Worm (Caenorhabditis elegans): Measurements from ENCODE around the gene B0432.14.

Gene B0432.14

DNA sequence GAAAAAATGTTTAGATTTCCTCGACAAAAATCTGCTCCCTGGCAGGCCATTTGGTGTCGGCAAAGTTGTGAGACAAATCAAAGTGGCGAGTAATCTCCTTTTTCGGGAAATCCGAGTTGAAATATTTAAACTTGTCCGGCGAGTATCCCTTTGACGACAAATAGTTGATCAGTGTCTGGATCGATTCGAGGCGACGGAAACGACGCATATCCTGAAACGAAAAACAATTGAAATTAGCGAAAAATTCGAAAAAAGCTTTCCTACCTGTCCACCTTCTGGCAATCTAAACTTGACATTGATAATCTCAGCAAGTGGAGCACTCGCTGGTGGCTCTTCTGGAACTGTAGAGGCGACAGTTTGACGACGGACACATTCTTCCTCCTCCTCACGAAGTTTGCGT, 46.8 kb upstream of the B0432.14 start:
- TF ChIP-seq nhr-25 (tag; optimal IDR thresholded peaks at IDR 0.05), result no peak
- no peak for TF ChIP-seq aly-2 (tag; optimal IDR thresholded peaks at IDR 0.05)
- no peak for TF ChIP-seq F13H6.1 (tag; optimal IDR thresholded peaks at IDR 0.05)
- TF ChIP-seq ZK546.5 (tag; optimal IDR thresholded peaks at IDR 0.05), result no peak
- no peak for TF ChIP-seq nhr-77 (tag; optimal IDR thresholded peaks at IDR 0.05)

DNA sequence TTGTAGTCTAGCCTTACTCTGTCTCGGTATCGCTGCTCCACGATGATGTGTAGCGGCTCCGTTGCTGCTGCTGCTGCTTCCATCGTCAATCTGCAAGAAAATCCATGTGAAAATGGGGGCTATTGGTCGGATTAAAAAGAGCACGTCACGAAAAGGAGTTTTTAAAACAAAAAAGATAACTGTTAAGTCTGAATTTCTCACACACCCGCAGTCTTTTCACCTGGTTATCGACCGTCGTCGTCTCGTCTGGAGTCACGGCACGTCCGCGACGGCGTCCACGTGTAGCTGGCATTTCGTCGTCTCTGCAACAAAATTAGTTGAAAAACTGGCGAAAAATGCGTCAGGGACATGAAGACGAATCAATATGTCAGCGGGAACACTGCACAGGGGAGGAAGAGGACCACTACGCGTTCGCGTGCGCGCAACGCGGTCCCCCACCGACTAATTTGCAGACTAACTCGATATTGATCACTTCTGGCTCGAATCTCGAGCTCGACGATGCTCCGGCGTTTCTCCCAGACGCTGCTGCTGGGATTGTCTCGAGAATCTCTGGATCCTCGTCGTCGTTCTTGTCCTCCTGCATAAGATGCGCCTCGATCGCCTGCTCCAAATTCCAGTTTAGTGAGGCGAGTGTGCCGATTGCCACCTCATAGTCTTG, 44.2 kb upstream of the B0432.14 start:
- TF ChIP-seq unc-55 (GFP tag; optimal IDR thresholded peaks at IDR 0.05) (no peak), Y55F3AM.14 (GFP tag; optimal IDR thresholded peaks at IDR 0.05) (peak; percentile 4), ztf-1 (GFP tag; conservative IDR thresholded peaks at IDR 0.05) (0 out of 2 replicates have a peak, but pooled peaks have one; percentile 40)

DNA sequence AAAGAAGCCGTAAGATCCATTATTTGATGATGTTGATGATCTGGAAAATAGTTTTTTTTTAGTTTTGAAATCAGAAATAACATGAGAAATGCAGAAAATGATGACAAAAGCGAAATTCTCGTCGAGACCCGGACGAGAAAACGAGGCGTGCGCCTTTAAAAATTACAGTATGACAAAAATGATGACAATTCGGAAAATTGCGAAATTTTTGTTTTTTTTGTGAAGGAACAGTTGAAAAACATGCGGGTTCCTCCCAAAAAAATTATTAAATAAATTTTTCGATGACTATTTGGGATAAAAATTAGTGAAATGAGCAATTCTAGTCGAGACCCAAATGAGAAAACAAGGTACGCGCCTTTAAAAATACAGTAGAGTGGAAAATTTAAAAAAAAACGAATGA, 43.6 kb upstream of the B0432.14 start, which contains the start of gene ubxn-3:
Gene ubxn-3 (minus strand): TSS at position 66 of the 400 bp plus-strand sequence.
- TF ChIP-seq ztf-11 (tag; optimal IDR thresholded peaks at IDR 0.05), result no peak
- no peak for TF ChIP-seq skn-1 (tag; optimal IDR thresholded peaks at IDR 0.05)
- no peak for TF ChIP-seq crh-2 (tag; optimal IDR thresholded peaks at IDR 0.05)

DNA sequence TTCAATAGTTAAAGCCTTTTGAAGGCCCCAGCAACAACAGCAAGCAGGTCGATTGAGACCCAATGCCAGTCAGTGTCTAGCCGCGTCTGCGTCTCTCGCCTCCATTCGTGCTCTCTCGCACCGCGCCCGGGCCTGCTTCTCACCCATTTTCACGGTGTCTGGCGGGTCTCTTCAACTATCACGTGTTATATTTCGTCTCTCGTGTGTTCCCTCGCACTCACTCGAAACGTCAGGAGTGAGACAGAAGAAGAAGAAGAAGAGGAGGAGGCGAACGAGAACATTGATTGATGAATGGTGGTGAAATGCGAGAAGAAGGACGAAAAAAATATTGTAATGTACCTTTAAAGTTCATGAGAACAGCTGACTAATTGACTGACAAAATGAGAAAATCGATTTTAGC, 42.9 kb upstream of the B0432.14 start:
- TF ChIP-seq nhr-10 (tag; optimal IDR thresholded peaks at IDR 0.05) (peak; percentile 4), egl-27 (tag; optimal IDR thresholded peaks at IDR 0.05) (peak; percentile 69), lin-39 (tag; optimal IDR thresholded peaks at IDR 0.05) (peak; percentile 41), zag-1 (tag; optimal IDR thresholded peaks at IDR 0.05) (peak; percentile 62), elt-3 (tag; optimal IDR thresholded peaks at IDR 0.05) (no peak), nhr-25 (tag; optimal IDR thresholded peaks at IDR 0.05) (peak; percentile 92), unc-39 (tag; optimal IDR thresholded peaks at IDR 0.05) (no peak), snpc-4 (tag; optimal IDR thresholded peaks at IDR 0.05) (peak; percentile 15), ceh-16 (tag; optimal IDR thresholded peaks at IDR 0.05) (peak; percentile 11), ama-1 (optimal IDR thresholded peaks at IDR 0.05) (no peak), sma-3 (GFP tag; optimal IDR thresholded peaks at IDR 0.05) (peak; percentile 75), peb-1 (tag; optimal IDR thresholded peaks at IDR 0.05) (no peak), skn-1 (tag; optimal IDR thresholded peaks at IDR 0.05) (no peak), elt-1 (tag; optimal IDR thresholded peaks at IDR 0.05) (no peak), aly-2 (tag; optimal IDR thresholded peaks at IDR 0.05) (no peak), nhr-23 (tag; optimal IDR thresholded peaks at IDR 0.05) (no peak), C34F6.9 (tag; optimal IDR thresholded peaks at IDR 0.05) (peak; percentile 90), Y55F3AM.14 (GFP tag; optimal IDR thresholded peaks at IDR 0.05) (peak; percentile 58), mdl-1 (tag; optimal IDR thresholded peaks at IDR 0.05) (peak; percentile 54 to 89), dmd-4 (tag; optimal IDR thresholded peaks at IDR 0.05) (no peak), lsy-2 (tag; optimal IDR thresholded peaks at IDR 0.05) (peak in 1 of 2 experiments; percentile 75), R02D3.7 (tag; optimal IDR thresholded peaks at IDR 0.05) (no peak), fos-1 (tag; optimal IDR thresholded peaks at IDR 0.05) (peak; percentile 78), lin-13 (GFP tag; optimal IDR thresholded peaks at IDR 0.05) (peak; percentile 63), F13H6.1 (tag; optimal IDR thresholded peaks at IDR 0.05) (peak; percentile 87), lin-11 (tag; optimal IDR thresholded peaks at IDR 0.05) (no peak), mbf-1 (tag; optimal IDR thresholded peaks at IDR 0.05) (no peak), ztf-1 (GFP tag; conservative IDR thresholded peaks at IDR 0.05) (no peak), ztf-4 (tag; optimal IDR thresholded peaks at IDR 0.05) (peak; percentile 54), blmp-1 (tag; optimal IDR thresholded peaks at IDR 0.05; ENCODE audit: insufficient read depth) (peak; percentile 38), unc-62 (GFP tag; optimal IDR thresholded peaks at IDR 0.05) (peak; percentile 68), sem-4 (tag; optimal IDR thresholded peaks at IDR 0.05) (peak; percentile 64), gmeb-1 (tag; optimal IDR thresholded peaks at IDR 0.05) (peak; percentile 60), nhr-237 (tag; optimal IDR thresholded peaks at IDR 0.05) (no peak), ZK546.5 (tag; optimal IDR thresholded peaks at IDR 0.05) (no peak), ceh-82 (tag; optimal IDR thresholded peaks at IDR 0.05) (no peak), nhr-77 (tag; optimal IDR thresholded peaks at IDR 0.05) (no peak), nhr-11 (tag; optimal IDR thresholded peaks at IDR 0.05) (no peak), crh-2 (tag; optimal IDR thresholded peaks at IDR 0.05) (peak; percentile 76), unc-55 (GFP tag; optimal IDR thresholded peaks at IDR 0.05) (peak; percentile 81), mab-5 (tag; optimal IDR thresholded peaks at IDR 0.05) (peak; percentile 75), nhr-129 (tag; optimal IDR thresholded peaks at IDR 0.05) (peak; percentile 89), nhr-12 (tag; optimal IDR thresholded peaks at IDR 0.05) (no peak), sma-9 (GFP tag; optimal IDR thresholded peaks at IDR 0.05) (no peak), sma-9 (tag; optimal IDR thresholded peaks at IDR 0.05) (no peak), ztf-11 (tag; optimal IDR thresholded peaks at IDR 0.05) (no peak), alr-1 (tag; optimal IDR thresholded peaks at IDR 0.05) (no peak)

Data from whole organism, L2 larva.